Fruit fly (Drosophila melanogaster): Measurements from ENCODE around the gene Cyp4c3.

The Cyp4c3 gene

DNA sequence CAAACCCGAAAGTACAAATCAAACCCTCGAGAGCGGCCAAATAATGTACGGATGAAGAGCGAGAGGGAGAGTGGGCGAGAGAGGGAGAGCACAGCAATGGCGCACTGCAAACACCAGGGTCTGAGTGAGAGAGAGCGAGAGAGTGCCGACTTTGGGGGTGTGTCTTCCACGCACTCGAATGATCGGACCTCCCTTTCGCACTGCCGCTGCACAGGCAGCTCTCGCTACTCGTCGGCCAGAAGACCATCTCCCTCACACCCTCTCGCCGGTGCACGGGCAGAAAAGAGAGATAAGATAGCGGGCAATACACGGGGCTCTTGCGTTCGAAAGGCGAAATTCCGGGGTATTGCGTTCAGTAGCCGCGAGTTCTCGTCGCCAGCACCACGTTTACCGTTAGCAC is 18.6 kb downstream of the Cyp4c3 start, which contains the start of gene Ptx1 (continued):
- no peak for TF ChIP-seq esg (GFP tag; conservative IDR thresholded peaks at IDR 0.05)
- no peak for TF ChIP-seq kah (GFP tag; optimal IDR thresholded peaks at IDR 0.05)
- no peak for TF ChIP-seq Ssrp (tag; optimal IDR thresholded peaks at IDR 0.05)
- no peak for TF ChIP-seq Ets97D (GFP tag; optimal IDR thresholded peaks at IDR 0.05)
- no peak for TF ChIP-seq ken (GFP tag; IDR thresholded peaks at IDR 0.05)
- TF ChIP-seq CG32532 (GFP tag; IDR thresholded peaks at IDR 0.05): peak; percentile 35; the same call in 1 of the 2 replicates
- no peak for TF ChIP-seq bbx (GFP tag; IDR thresholded peaks at IDR 0.05; ENCODE audit: partially characterized antibody)
- no peak for TF ChIP-seq stwl (tag; optimal IDR thresholded peaks at IDR 0.05)
- TF ChIP-seq Bteb2 (GFP tag; optimal IDR thresholded peaks at IDR 0.05): no peak
- TF ChIP-seq dmrt11E (tag; optimal IDR thresholded peaks at IDR 0.05): no peak
- peak; percentile 58 for TF ChIP-seq D (optimal IDR thresholded peaks at IDR 0.05)
- TF ChIP-seq D (GFP tag; optimal IDR thresholded peaks at IDR 0.05): peak; percentile 45
- no peak for TF ChIP-seq da (GFP tag; optimal IDR thresholded peaks at IDR 0.05)
- no peak for TF ChIP-seq Hmx (GFP tag; optimal IDR thresholded peaks at IDR 0.05)
- no peak for TF ChIP-seq gt (GFP tag; IDR thresholded peaks at IDR 0.05)
- TF ChIP-seq wek (GFP tag; optimal IDR thresholded peaks at IDR 0.05): no peak
- no peak for TF ChIP-seq CG7928 (GFP tag; optimal IDR thresholded peaks at IDR 0.05)
- no peak for TF ChIP-seq CG1529 (GFP tag; optimal IDR thresholded peaks at IDR 0.05)
- TF ChIP-seq CG12236 (GFP tag; optimal IDR thresholded peaks at IDR 0.05): no peak
- no peak for TF ChIP-seq CG12744 (GFP tag; optimal IDR thresholded peaks at IDR 0.05)
- no peak for TF ChIP-seq CG31224 (GFP tag; IDR thresholded peaks at IDR 0.05)
- TF ChIP-seq wor (GFP tag; IDR thresholded peaks at IDR 0.05): no peak
- TF ChIP-seq CG2129 (GFP tag; IDR thresholded peaks at IDR 0.05; ENCODE audit: partially characterized antibody): no peak
- TF ChIP-seq MBD-R2 (GFP tag; IDR thresholded peaks at IDR 0.05): no peak
- TF ChIP-seq knrl (GFP tag; IDR thresholded peaks at IDR 0.05; ENCODE audit: partially characterized antibody): peak; percentile 55; the same call in 2 of the 3 replicates
- TF ChIP-seq chn (GFP tag; optimal IDR thresholded peaks at IDR 0.05): peak; percentile 46
- no peak for TF ChIP-seq CG10959 (GFP tag; IDR thresholded peaks at IDR 0.05)
- TF ChIP-seq CG10431 (GFP tag; optimal IDR thresholded peaks at IDR 0.05): no peak
- no peak for TF ChIP-seq repo (GFP tag; optimal IDR thresholded peaks at IDR 0.05)
- TF ChIP-seq seq (GFP tag; IDR thresholded peaks at IDR 0.05): peak; percentile 94
- peak; percentile 79 for TF ChIP-seq CoRest (tag; optimal IDR thresholded peaks at IDR 0.05)
- no peak for TF ChIP-seq CG8290 (GFP tag; optimal IDR thresholded peaks at IDR 0.05)
- TF ChIP-seq CG8290 (tag; optimal IDR thresholded peaks at IDR 0.05): peak in 1 of 2 experiments; percentile 28
- no peak for TF ChIP-seq Neu2 (GFP tag; optimal IDR thresholded peaks at IDR 0.05; ENCODE audit: borderline replicate concordance)
- no peak for TF ChIP-seq dpn (GFP tag; optimal IDR thresholded peaks at IDR 0.05)
- TF ChIP-seq CG8388 (GFP tag; optimal IDR thresholded peaks at IDR 0.05): no peak
- TF ChIP-seq cad (GFP tag; optimal IDR thresholded peaks at IDR 0.05): peak; percentile 22
- TF ChIP-seq CG18764 (GFP tag; optimal IDR thresholded peaks at IDR 0.05): no peak
- no peak for TF ChIP-seq maf-S (GFP tag; optimal IDR thresholded peaks at IDR 0.05)
- TF ChIP-seq trh (GFP tag; optimal IDR thresholded peaks at IDR 0.05): no peak
- no peak for TF ChIP-seq ro (GFP tag; IDR thresholded peaks at IDR 0.05)
- peak; percentile 53; the same call in 2 of the 4 replicates for TF ChIP-seq Dll (GFP tag; IDR thresholded peaks at IDR 0.05; ENCODE audit: partially characterized antibody)
- no peak for TF ChIP-seq croc (GFP tag; conservative IDR thresholded peaks at IDR 0.05)
- no peak for TF ChIP-seq CG18476 (GFP tag; optimal IDR thresholded peaks at IDR 0.05)
- no peak for TF ChIP-seq Scr (GFP tag; IDR thresholded peaks at IDR 0.05; ENCODE audit: partially characterized antibody)
- TF ChIP-seq Dip3 (GFP tag; optimal IDR thresholded peaks at IDR 0.05): no peak
- TF ChIP-seq en (GFP tag; optimal IDR thresholded peaks at IDR 0.05): no peak
- no peak for TF ChIP-seq sima (GFP tag; optimal IDR thresholded peaks at IDR 0.05)
- peak; percentile 40; the same call in 1 of the 3 replicates for TF ChIP-seq CG16813 (GFP tag; IDR thresholded peaks at IDR 0.05; ENCODE audit: partially characterized antibody)
- TF ChIP-seq Ets65A (GFP tag): no peak
- no peak for TF ChIP-seq CG1602 (GFP tag; optimal IDR thresholded peaks at IDR 0.05)
- TF ChIP-seq Poxn (GFP tag; IDR thresholded peaks at IDR 0.05): no peak
- no peak for TF ChIP-seq CG6854 (GFP tag; optimal IDR thresholded peaks at IDR 0.05)
